Worm (Caenorhabditis elegans): ENCODE data around the gene rpl-38.

rpl-38 gene

DNA sequence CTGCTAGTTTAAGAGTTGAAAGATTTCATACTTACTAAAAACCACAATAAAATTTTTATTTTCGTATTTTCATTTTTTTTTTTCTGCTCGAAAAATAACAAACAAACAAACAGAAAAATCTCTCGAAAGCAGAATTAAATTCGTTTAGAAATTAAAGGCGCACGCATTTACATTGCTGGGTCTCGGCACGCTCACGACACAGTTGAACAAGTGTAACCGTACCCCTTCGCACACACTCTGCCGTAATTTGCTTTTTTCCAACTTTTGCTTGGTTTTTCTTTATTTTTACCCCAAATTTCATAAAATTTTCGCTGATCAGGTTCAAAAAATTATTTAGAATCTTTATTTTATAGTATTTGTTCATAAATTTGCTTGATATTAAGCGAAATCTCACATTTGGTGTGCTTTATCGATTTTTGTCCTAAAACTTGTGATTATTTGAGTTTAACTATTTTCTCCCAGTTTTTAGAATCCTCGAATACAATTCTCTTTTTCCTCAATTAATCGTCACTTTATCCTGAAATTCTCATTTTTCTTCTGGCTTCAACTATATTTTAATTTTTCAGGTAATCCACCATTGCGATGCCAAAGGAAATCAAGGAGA is at the start of gene rpl-38:
Gene rpl-38 (plus strand): TSS at position 554 of the 604 bp plus-strand sequence.
- TF ChIP-seq egl-27 (tag; optimal IDR thresholded peaks at IDR 0.05) (no peak), egl-13 (tag; optimal IDR thresholded peaks at IDR 0.05) (peak; percentile 40), pax-3 (tag; optimal IDR thresholded peaks at IDR 0.05) (no peak), hlh-17 (GFP tag; optimal IDR thresholded peaks at IDR 0.05; ENCODE audit: borderline replicate concordance) (no peak), lin-14 (GFP tag; optimal IDR thresholded peaks at IDR 0.05) (peak; percentile 80), lin-35 (GFP tag; optimal IDR thresholded peaks at IDR 0.05) (peak; percentile 83 to 89), grh-1 (GFP tag; IDR thresholded peaks at IDR 0.05) (peak; percentile 64), pqm-1 (tag; optimal IDR thresholded peaks at IDR 0.05) (no peak), isw-1 (GFP tag; IDR thresholded peaks at IDR 0.05) (peak; percentile 86), aly-2 (tag; optimal IDR thresholded peaks at IDR 0.05) (peak; percentile 66), fkh-10 (GFP tag; optimal IDR thresholded peaks at IDR 0.05) (peak; percentile 35), lin-15B (tag; optimal IDR thresholded peaks at IDR 0.05) (no peak), nhr-90 (tag; optimal IDR thresholded peaks at IDR 0.05; ENCODE audit: poor library complexity) (peak; percentile 80), mab-9 (GFP tag; IDR thresholded peaks at IDR 0.05) (no peak), elt-2 (tag; optimal IDR thresholded peaks at IDR 0.05) (peak; percentile 67), swsn-7 (tag; optimal IDR thresholded peaks at IDR 0.05) (peak; percentile 83), nhr-47 (tag; optimal IDR thresholded peaks at IDR 0.05) (peak; percentile 87), ceh-63 (GFP tag; optimal IDR thresholded peaks at IDR 0.05) (no peak), F16B12.6 (tag; optimal IDR thresholded peaks at IDR 0.05) (peak; percentile 50), dpl-1 (GFP tag; optimal IDR thresholded peaks at IDR 0.05) (peak; percentile 73 to 84 (median 82)), ama-1 (optimal IDR thresholded peaks at IDR 0.05) (no peak), nhr-12 (tag; optimal IDR thresholded peaks at IDR 0.05) (no peak), mdl-1 (tag; optimal IDR thresholded peaks at IDR 0.05) (peak in 1 of 2 experiments; percentile 66), hpl-2 (GFP tag; optimal IDR thresholded peaks at IDR 0.05) (peak; percentile 35), snu-23 (GFP tag; optimal IDR thresholded peaks at IDR 0.05) (peak; percentile 92), blmp-1 (tag; optimal IDR thresholded peaks at IDR 0.05) (no peak), aha-1 (tag; optimal IDR thresholded peaks at IDR 0.05) (peak; percentile 22), nhr-85 (tag) (peak; percentile 91), irx-1 (tag; optimal IDR thresholded peaks at IDR 0.05) (peak; percentile 77), unc-130 (tag; optimal IDR thresholded peaks at IDR 0.05) (peak; percentile 90), nhr-71 (tag; optimal IDR thresholded peaks at IDR 0.05) (peak; percentile 90), ztf-11 (tag; optimal IDR thresholded peaks at IDR 0.05) (peak in 1 of 2 experiments; percentile 18), nhr-84 (tag; optimal IDR thresholded peaks at IDR 0.05) (no peak), lir-3 (tag; optimal IDR thresholded peaks at IDR 0.05; ENCODE audit: poor library complexity) (no peak), mef-2 (tag; optimal IDR thresholded peaks at IDR 0.05) (no peak), nhr-77 (tag; optimal IDR thresholded peaks at IDR 0.05) (peak; percentile 62), C16A3.4 (tag; optimal IDR thresholded peaks at IDR 0.05) (peak; percentile 94), nhr-237 (tag; optimal IDR thresholded peaks at IDR 0.05) (peak; percentile 7), ceh-8 (GFP tag; optimal IDR thresholded peaks at IDR 0.05) (no peak), lin-39 (tag; optimal IDR thresholded peaks at IDR 0.05) (peak; percentile 79), rnt-1 (tag; optimal IDR thresholded peaks at IDR 0.05) (peak; percentile 89), lin-13 (GFP tag; optimal IDR thresholded peaks at IDR 0.05) (peak; percentile 77), efl-3 (GFP tag; optimal IDR thresholded peaks at IDR 0.05) (no peak), nhr-28 (tag; optimal IDR thresholded peaks at IDR 0.05) (no peak), fkh-8 (tag; optimal IDR thresholded peaks at IDR 0.05) (peak; percentile 68), elt-3 (tag; optimal IDR thresholded peaks at IDR 0.05) (peak in 3 of 6 experiments; percentile 55 to 68 (median 57)), efl-1 (optimal IDR thresholded peaks at IDR 0.05) (peak; percentile 88 to 89), efl-1 (GFP tag; optimal IDR thresholded peaks at IDR 0.05 in 1 of 2) (peak; percentile 81 to 98), hlh-4 (tag; optimal IDR thresholded peaks at IDR 0.05) (no peak), fkh-4 (tag; optimal IDR thresholded peaks at IDR 0.05; ENCODE audit: borderline replicate concordance) (peak; percentile 45), jun-1 (tag; optimal IDR thresholded peaks at IDR 0.05) (peak; percentile 76), zip-4 (GFP tag; optimal IDR thresholded peaks at IDR 0.05) (peak; percentile 36)

Data from whole organism, L1 larva.